Worm (Caenorhabditis elegans) whole organism, mixed stage, embryonic: ENCODE results near the gene nck-1.

Source experiments
- blmp-1 ChIP-seq: fragments of 150-350 bp; optimal IDR thresholded peaks from 2 replicates; lab custom pipeline; 2014; ENCODE audit warnings: missing biosample characterization, missing genetic modification characterization
- ceh-83 ChIP-seq: fragments of 200-800 bp; sonication (Bioruptor generic); optimal IDR thresholded peaks from 2 replicates; lab custom pipeline; 2018; ENCODE audit warnings: mild to moderate bottlenecking, missing genetic modification characterization, missing compliant biosample characterization
- elt-1 ChIP-seq: sonication (generic microtip); optimal IDR thresholded peaks from 2 replicates; lab custom pipeline; 2017; ENCODE audit warnings: missing genetic modification characterization, mild to moderate bottlenecking, missing compliant biosample characterization, antibody characterized with exemption, moderate library complexity, borderline replicate concordance; ENCODE audit not compliant: insufficient read depth
- nhr-12 ChIP-seq: fragments of 150-350 bp; optimal IDR thresholded peaks from 2 replicates; lab custom pipeline; 2014; ENCODE audit warnings: missing biosample characterization, missing genetic modification characterization
- nhr-237 ChIP-seq: fragments of 150-350 bp; optimal IDR thresholded peaks from 2 replicates; lab custom pipeline; 2014; ENCODE audit warnings: missing biosample characterization, missing genetic modification characterization
- pha-4 ChIP-seq: fragments of 150-350 bp; optimal IDR thresholded peaks from 2 replicates; lab custom pipeline; 2018; ENCODE audit warnings: missing biosample characterization, missing genetic modification reagents, missing genetic modification characterization
- snpc-4 ChIP-seq: fragments of 150-350 bp; optimal IDR thresholded peaks from 2 replicates; lab custom pipeline; 2014; ENCODE audit warnings: missing biosample characterization, missing genetic modification characterization
- zip-8 ChIP-seq: fragments of 150-350 bp; optimal IDR thresholded peaks from 2 replicates; lab custom pipeline; 2014; ENCODE audit warnings: missing biosample characterization, missing genetic modification characterization
- ztf-11 ChIP-seq: fragments of 150-350 bp; optimal IDR thresholded peaks from 2 replicates; lab custom pipeline; 2014; ENCODE audit warnings: missing biosample characterization, missing genetic modification characterization

DNA sequence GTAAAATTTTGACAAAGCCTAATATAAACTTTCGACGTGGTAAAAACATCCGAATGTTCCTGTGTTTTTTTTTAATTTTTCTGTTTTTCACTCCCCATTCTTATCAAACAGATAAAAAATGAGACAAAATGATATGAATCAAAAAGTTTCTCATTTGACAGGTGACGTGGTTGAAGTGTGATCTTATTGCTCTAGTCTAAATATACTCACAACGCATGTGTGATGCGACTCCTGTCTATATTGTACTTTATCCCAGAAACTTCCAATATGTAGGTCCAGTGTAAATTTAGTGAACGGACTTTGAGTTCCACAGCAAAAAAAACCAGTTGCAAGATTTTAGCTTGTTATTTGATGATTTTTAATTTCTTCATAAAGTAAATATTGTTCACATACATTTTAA is 21.9 kb downstream of the nck-1 start:
- TF ChIP-seq nhr-12 (tag; lab: Kevin White, UChicago) (no peak), elt-1 (tag; lab: Kevin White, UChicago) (no peak), pha-4 (tag; lab: Kevin White, UChicago) (no peak), nhr-237 (no peak), snpc-4 (tag; lab: Kevin White, UChicago) (no peak), ztf-11 (tag; lab: Kevin White, UChicago) (no peak), zip-8 (no peak), blmp-1 (no peak), ceh-83 (no peak)
